Worm (Caenorhabditis elegans) whole organism, L2 larva: ENCODE results near the gene B0001.2.

Source experiments
- ZK546.5 ChIP-seq: sonication (generic microtip); optimal IDR thresholded peaks from 2 replicates; lab custom pipeline; 2017; ENCODE audit warnings: missing biosample characterization, missing genetic modification characterization
- lin-11 ChIP-seq: fragments of 150-350 bp; sonication (generic microtip); optimal IDR thresholded peaks from 2 replicates; lab custom pipeline; 2014; ENCODE audit warnings: missing biosample characterization, missing genetic modification characterization, inconsistent platforms, mixed read lengths

DNA sequence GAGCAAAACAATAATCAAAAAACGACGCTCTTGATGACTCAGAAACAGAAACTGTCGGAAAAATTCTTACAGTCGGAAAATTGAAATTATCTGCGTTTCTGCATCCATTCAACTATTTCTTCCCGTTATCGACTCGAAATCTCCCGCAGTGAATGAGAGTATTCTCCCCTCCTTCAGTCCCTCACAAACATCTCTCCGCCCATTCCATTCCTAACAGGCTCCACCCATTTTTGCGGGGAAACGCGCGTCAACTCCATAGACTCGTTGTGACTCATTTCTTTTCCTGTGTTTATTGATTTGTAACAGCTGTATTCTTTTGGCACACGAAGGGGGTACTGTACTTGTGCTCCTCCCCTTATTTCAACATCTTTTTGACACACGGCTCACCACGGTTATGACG is 22.9 kb downstream of the B0001.2 start:
- TF ChIP-seq ZK546.5 (no peak), lin-11 (no peak)
